Worm (Caenorhabditis elegans): ENCODE measurements around the gene T28C6.8.

DNA sequence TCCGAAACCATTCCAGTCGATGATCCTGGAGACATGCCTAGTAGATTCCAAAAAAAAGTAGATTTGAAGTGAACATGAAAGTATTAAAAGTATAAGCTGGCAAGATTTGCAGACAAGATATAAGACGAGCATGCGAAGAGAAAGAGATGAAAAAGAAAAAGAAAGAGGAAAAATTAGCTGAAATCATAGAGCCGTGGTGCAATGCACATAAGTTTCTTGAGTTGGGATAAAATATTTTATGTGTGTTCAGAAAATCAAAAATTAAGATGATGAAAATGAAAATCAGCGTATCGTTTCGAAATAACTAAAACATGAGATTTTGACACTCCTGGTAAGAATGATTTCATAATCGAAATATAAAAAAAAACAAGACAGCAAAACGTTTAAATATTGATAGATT, 13.9 kb upstream of the T28C6.8 start, which contains the start of gene T11B7.2:
- TF ChIP-seq pes-1 (GFP tag; IDR thresholded peaks at IDR 0.05) (no peak), ceh-36 (tag; optimal IDR thresholded peaks at IDR 0.05) (no peak), hmg-4 (GFP tag; optimal IDR thresholded peaks at IDR 0.05) (no peak), ama-1 (optimal IDR thresholded peaks at IDR 0.05) (no peak), hmbx-1 (tag; optimal IDR thresholded peaks at IDR 0.05) (no peak)
